Fruit fly (Drosophila melanogaster) whole organism, prepupa: Measurements from ENCODE around the gene CG3434.

Experiments used
- Blimp-1 ChIP-seq: fragments of 200-800 bp; sonication (Bioruptor generic); optimal IDR thresholded peaks from 3 replicates; lab custom pipeline; 2017; ENCODE audit warnings: missing biosample characterization, missing genetic modification characterization, mild to moderate bottlenecking, moderate library complexity, missing genetic modification reagents
- CG10669 ChIP-seq: fragments of 200-800 bp; sonication (Bioruptor generic); optimal IDR thresholded peaks from 3 replicates; lab custom pipeline; 2018; ENCODE audit warnings: missing biosample characterization, mild to moderate bottlenecking, missing genetic modification characterization, moderate library complexity
- CG3032 ChIP-seq: fragments of 200-800 bp; optimal IDR thresholded peaks from 2 replicates; lab custom pipeline; 2019; ENCODE audit warnings: missing biosample characterization, mild to moderate bottlenecking, missing genetic modification characterization, moderate library complexity
- CG6276 ChIP-seq: fragments of 200-800 bp; sonication (Bioruptor generic); optimal IDR thresholded peaks from 2 replicates; lab custom pipeline; 2017; ENCODE audit warnings: missing biosample characterization, mild to moderate bottlenecking, missing genetic modification characterization
- Eip78C ChIP-seq: fragments of 200-800 bp; sonication (Bioruptor generic); peaks from one replicate; lab custom pipeline; 2016; ENCODE audit warnings: missing biosample characterization, missing genetic modification characterization
- Eip93F ChIP-seq: fragments of 200-800 bp; sonication (Bioruptor generic); optimal IDR thresholded peaks from 2 replicates; lab custom pipeline; 2016; ENCODE audit warnings: missing biosample characterization, mild to moderate bottlenecking, missing genetic modification characterization
- Ets96B ChIP-seq: fragments of 200-800 bp; optimal IDR thresholded peaks from 2 replicates; lab custom pipeline; 2019; ENCODE audit warnings: missing biosample characterization, mild to moderate bottlenecking, missing genetic modification characterization, moderate library complexity
- Gug ChIP-seq: fragments of 200-800 bp; sonication (Bioruptor generic); IDR thresholded peaks from 2 replicates; pipeline ENCODE4 v1.3.6; 2022; ENCODE audit warnings: missing biosample characterization, missing genetic modification characterization
- Hr39 ChIP-seq: fragments of 200-800 bp; sonication (Bioruptor generic); optimal IDR thresholded peaks from 2 replicates; lab custom pipeline; 2016; ENCODE audit warnings: missing biosample characterization, missing genetic modification characterization
- OdsH ChIP-seq: fragments of 200-800 bp; sonication (Bioruptor generic); optimal IDR thresholded peaks from 3 replicates; lab custom pipeline; 2016; ENCODE audit warnings: missing biosample characterization, missing genetic modification characterization
- Sox102F ChIP-seq: fragments of 200-800 bp; sonication (Bioruptor generic); optimal IDR thresholded peaks from 2 replicates; lab custom pipeline; 2016; ENCODE audit warnings: missing biosample characterization, mild to moderate bottlenecking, missing genetic modification characterization
- pdm3 ChIP-seq: fragments of 200-800 bp; sonication (Bioruptor generic); optimal IDR thresholded peaks from 3 replicates; lab custom pipeline; 2016; ENCODE audit warnings: missing biosample characterization, missing genetic modification characterization

DNA sequence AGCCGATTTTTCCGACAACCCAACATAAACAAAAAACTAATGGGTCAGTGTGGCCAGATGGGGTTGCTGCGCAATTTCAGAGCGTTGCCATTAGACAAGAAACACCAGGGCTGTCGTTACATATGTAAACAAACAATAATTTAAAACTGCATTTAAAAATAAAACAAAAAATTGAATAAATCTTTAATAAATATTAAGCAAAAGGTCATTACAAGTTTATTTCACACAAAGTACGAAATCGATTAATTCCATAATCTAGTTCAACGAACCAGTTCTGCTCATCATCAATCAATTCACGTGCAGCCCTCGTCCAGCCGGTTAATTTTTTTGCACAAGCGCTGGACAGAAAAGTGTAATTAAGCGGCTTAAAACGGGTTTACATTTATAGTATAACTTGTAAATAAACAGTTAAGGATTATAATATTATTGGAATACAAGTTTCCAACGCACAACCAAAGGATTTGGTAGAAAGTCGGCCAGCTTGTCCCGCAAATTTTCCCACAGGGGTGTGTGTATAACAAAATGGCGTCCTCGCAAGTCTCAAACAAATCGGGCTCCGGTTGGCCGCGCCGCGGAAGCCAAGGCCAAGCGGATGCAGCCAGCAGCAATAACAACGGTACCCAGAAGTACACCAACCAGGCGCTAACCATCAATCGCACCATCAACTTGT lies 49.7 kb downstream of the CG3434 start, which contains the start of the genes CG4022 and Cpsf5:
- TF ChIP-seq Eip93F (GFP tag; lab: Kevin White, UChicago) (peak; percentile 69), Sox102F (peak; percentile 77), CG6276 (GFP tag; lab: Kevin White, UChicago) (no peak), Gug (no peak; the same call in 1 of the 2 replicates), Eip78C (GFP tag; lab: Kevin White, UChicago) (peak; percentile 91), OdsH (GFP tag; lab: Kevin White, UChicago) (peak; percentile 79), pdm3 (GFP tag; lab: Kevin White, UChicago) (peak; percentile 84), Blimp-1 (GFP tag; lab: Kevin White, UChicago) (no peak), Hr39 (GFP tag; lab: Kevin White, UChicago) (peak; percentile 62), Ets96B (tag; lab: Kevin White, UChicago) (peak; percentile 61), CG3032 (tag; lab: Kevin White, UChicago) (peak; percentile 75), CG10669 (GFP tag; lab: Kevin White, UChicago) (no peak)
